Fruit fly (Drosophila melanogaster) whole organism: ENCODE results near the gene Rh3.

Source experiments
- usp ChIP-seq: fragments of >200 bp; optimal IDR thresholded peaks from 2 replicates; lab custom pipeline; 2017; ENCODE audit warnings: missing biosample characterization, missing genetic modification characterization, mixed read lengths

Gene Rh3

DNA sequence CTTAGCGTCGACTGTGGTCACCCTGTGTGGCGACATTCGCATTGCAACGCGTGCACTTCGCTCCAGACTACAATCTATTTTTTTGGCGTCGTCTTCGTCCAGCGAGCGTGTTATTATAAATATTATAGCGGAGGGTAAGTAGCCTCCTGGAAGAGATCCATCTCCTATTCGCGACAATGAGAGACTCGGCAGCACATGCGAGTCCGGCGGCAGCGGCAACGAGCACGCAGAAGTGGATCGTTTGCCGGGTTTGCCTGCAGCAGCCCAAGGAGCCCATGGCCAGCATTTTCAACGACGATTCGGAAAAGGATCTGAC is 50.5 kb downstream of the Rh3 start, which contains the start of gene idc:
Gene idc, plus strand, starts transcription at position 60 of the 316 bp plus-strand sequence.
- no peak for TF ChIP-seq usp (GFP tag; lab: Kevin White, UChicago)
